Fruit fly (Drosophila melanogaster): ENCODE results near the gene Ptpa.

- TF ChIP-seq Sin3A (optimal IDR thresholded peaks at IDR 0.05) (no peak), psq (optimal IDR thresholded peaks at IDR 0.05) (no peak), Myc (optimal IDR thresholded peaks at IDR 0.05) (no peak), insv (optimal IDR thresholded peaks at IDR 0.05) (no peak)
These were observed 7.6 kb upstream of the Ptpa start for dm6 chr2L:3369083-3369653.
